Worm (Caenorhabditis elegans): Measurements from ENCODE around the gene T02E9.6.

- TF ChIP-seq aly-2 (tag; optimal IDR thresholded peaks at IDR 0.05) (no peak), mdl-1 (tag; optimal IDR thresholded peaks at IDR 0.05) (no peak), lin-13 (GFP tag; optimal IDR thresholded peaks at IDR 0.05) (no peak), unc-62 (GFP tag; optimal IDR thresholded peaks at IDR 0.05) (no peak), nhr-12 (tag; optimal IDR thresholded peaks at IDR 0.05) (no peak), fos-1 (tag; optimal IDR thresholded peaks at IDR 0.05) (no peak), unc-39 (tag; optimal IDR thresholded peaks at IDR 0.05) (no peak), R02D3.7 (tag; optimal IDR thresholded peaks at IDR 0.05) (no peak), snpc-4 (tag; optimal IDR thresholded peaks at IDR 0.05) (no peak), C34F6.9 (tag; optimal IDR thresholded peaks at IDR 0.05) (no peak), nhr-77 (tag; optimal IDR thresholded peaks at IDR 0.05) (no peak), ceh-82 (tag; optimal IDR thresholded peaks at IDR 0.05) (no peak), F13H6.1 (tag; optimal IDR thresholded peaks at IDR 0.05) (no peak), nhr-237 (tag; optimal IDR thresholded peaks at IDR 0.05) (no peak)
These were observed 17.3 kb downstream of the T02E9.6 start, which contains the start of gene cutl-18 for ce11 chrV:11316801-11317200.
